Fruit fly (Drosophila melanogaster) whole organism, embryonic: ENCODE results near the gene Dbp73D.

Experiments
- ATbp ChIP-seq: fragments of 200-800 bp; sonication (Bioruptor generic); optimal IDR thresholded peaks from 2 replicates; lab custom pipeline; 2017; ENCODE audit warnings: missing biosample characterization, mild to moderate bottlenecking, missing genetic modification characterization, missing genetic modification reagents
- Ada2b ChIP-seq: fragments of 200-800 bp; sonication (Bioruptor generic); IDR thresholded peaks from 2 replicates; pipeline ENCODE4 v1.3.6; 2022; ENCODE audit warnings: missing biosample characterization, missing genetic modification characterization
- Blimp-1 ChIP-seq: fragments of 200-800 bp; sonication (Bioruptor generic); optimal IDR thresholded peaks from 3 replicates; lab custom pipeline; 2018; ENCODE audit warnings: missing biosample characterization, missing genetic modification characterization, mild to moderate bottlenecking, moderate library complexity, missing genetic modification reagents
- CG10321 ChIP-seq: fragments of 200-800 bp; sonication (Bioruptor generic); IDR thresholded peaks from 2 replicates; pipeline ENCODE4 v1.3.6; 2022; ENCODE audit warnings: missing biosample characterization, missing genetic modification characterization
- CG12155 ChIP-seq: fragments of 200-800 bp; sonication (Bioruptor generic); optimal IDR thresholded peaks from 3 replicates; lab custom pipeline; 2016; ENCODE audit warnings: missing biosample characterization, missing genetic modification characterization
- CG12236 ChIP-seq: fragments of 200-800 bp; sonication (Bioruptor generic); optimal IDR thresholded peaks from 2 replicates; lab custom pipeline; 2016; ENCODE audit warnings: missing biosample characterization, missing genetic modification characterization
- CG12299 ChIP-seq: fragments of 200-800 bp; sonication (Bioruptor generic); optimal IDR thresholded peaks from 2 replicates; lab custom pipeline; 2018; ENCODE audit warnings: missing biosample characterization, mild to moderate bottlenecking, missing genetic modification characterization
- CG15073 ChIP-seq: fragments of 200-800 bp; sonication (Bioruptor generic); optimal IDR thresholded peaks from 2 replicates; lab custom pipeline; 2016; ENCODE audit warnings: missing biosample characterization, missing genetic modification characterization
- CG17186 ChIP-seq: fragments of 200-800 bp; sonication (Bioruptor generic); optimal IDR thresholded peaks from 3 replicates; lab custom pipeline; 2017; ENCODE audit warnings: missing biosample characterization, missing genetic modification reagents, missing genetic modification characterization
- CG2202 ChIP-seq: fragments of 200-800 bp; sonication (Bioruptor generic); optimal IDR thresholded peaks from 2 replicates; lab custom pipeline; 2018; ENCODE audit warnings: missing biosample characterization, mild to moderate bottlenecking, missing genetic modification characterization
- CG2712 ChIP-seq: fragments of 200-800 bp; optimal IDR thresholded peaks from 3 replicates; lab custom pipeline; 2019; ENCODE audit warnings: missing biosample characterization, mild to moderate bottlenecking, missing genetic modification characterization, moderate library complexity
- CG2875 ChIP-seq: fragments of 200-800 bp; sonication (Bioruptor generic); optimal IDR thresholded peaks from 2 replicates; lab custom pipeline; 2017; ENCODE audit warnings: missing biosample characterization, mild to moderate bottlenecking, missing genetic modification characterization, missing genetic modification reagents
- CG33557 ChIP-seq: fragments of 200-800 bp; sonication (Bioruptor generic); optimal IDR thresholded peaks from 2 replicates; lab custom pipeline; 2019; ENCODE audit warnings: missing biosample characterization, mild to moderate bottlenecking, missing genetic modification characterization, moderate library complexity
- CG5180 ChIP-seq: fragments of 200-800 bp; sonication (Bioruptor generic); optimal IDR thresholded peaks from 3 replicates; lab custom pipeline; 2017; ENCODE audit warnings: missing biosample characterization, missing genetic modification characterization, mild to moderate bottlenecking, moderate library complexity, missing genetic modification reagents
- CG7556 ChIP-seq: fragments of 200-800 bp; sonication (Bioruptor generic); optimal IDR thresholded peaks from 2 replicates; lab custom pipeline; 2017; ENCODE audit warnings: missing biosample characterization, mild to moderate bottlenecking, missing genetic modification characterization
- CG7839 ChIP-seq: fragments of 200-800 bp; sonication (Bioruptor generic); optimal IDR thresholded peaks from 3 replicates; lab custom pipeline; 2018; ENCODE audit warnings: missing biosample characterization, mild to moderate bottlenecking, missing genetic modification characterization, moderate library complexity
- CG8359 ChIP-seq: fragments of 200-800 bp; sonication (Bioruptor generic); optimal IDR thresholded peaks from 2 replicates; lab custom pipeline; 2017; ENCODE audit warnings: missing biosample characterization, mild to moderate bottlenecking, missing genetic modification characterization, borderline replicate concordance
- CG8944 ChIP-seq: fragments of 200-800 bp; sonication (Bioruptor generic); optimal IDR thresholded peaks from 3 replicates; lab custom pipeline; 2016; ENCODE audit warnings: missing biosample characterization, missing genetic modification characterization
- CG9817 ChIP-seq: fragments of 200-800 bp; sonication (Bioruptor generic); optimal IDR thresholded peaks from 2 replicates; lab custom pipeline; 2018; ENCODE audit warnings: missing biosample characterization, mild to moderate bottlenecking, missing genetic modification characterization, moderate library complexity
- CG9932 ChIP-seq: fragments of 200-800 bp; sonication (Bioruptor generic); IDR thresholded peaks from 2 replicates; pipeline ENCODE4 v1.3.6; 2022; ENCODE audit warnings: missing biosample characterization, missing genetic modification characterization
- Deaf1 ChIP-seq: fragments of 200-800 bp; optimal IDR thresholded peaks from 3 replicates; lab custom pipeline; 2019; ENCODE audit warnings: missing biosample characterization, mild to moderate bottlenecking, missing genetic modification characterization, moderate library complexity
- Doc2 ChIP-seq: fragments of 200-800 bp; sonication (Bioruptor generic); IDR thresholded peaks from 2 replicates; pipeline ENCODE4 v1.3.6; 2022; ENCODE audit warnings: missing biosample characterization, missing genetic modification characterization
- Fer2 ChIP-seq: fragments of 200-800 bp; sonication (Bioruptor generic); optimal IDR thresholded peaks from 2 replicates; lab custom pipeline; 2018; ENCODE audit warnings: missing biosample characterization, mild to moderate bottlenecking, missing genetic modification characterization, moderate library complexity
- MTF-1 ChIP-seq: fragments of 200-800 bp; sonication (Bioruptor generic); optimal IDR thresholded peaks from 2 replicates; lab custom pipeline; 2018; ENCODE audit warnings: missing biosample characterization, mild to moderate bottlenecking, missing genetic modification characterization, borderline replicate concordance
- Meics ChIP-seq: fragments of 200-800 bp; sonication (Bioruptor generic); optimal IDR thresholded peaks from 2 replicates; lab custom pipeline; 2017; ENCODE audit warnings: missing biosample characterization, mild to moderate bottlenecking, missing genetic modification characterization
- Nf-YA ChIP-seq: fragments of 200-800 bp; sonication (Bioruptor generic); IDR thresholded peaks from 2 replicates; pipeline ENCODE4 v1.3.6; 2022; ENCODE audit warnings: missing biosample characterization, missing genetic modification characterization
- Scr ChIP-seq: fragments of 200-800 bp; sonication (Bioruptor generic); IDR thresholded peaks from 2 replicates; pipeline ENCODE4 v1.3.6; 2022; ENCODE audit warnings: missing biosample characterization, missing genetic modification characterization; ENCODE audit not compliant: partially characterized antibody
- abd-A ChIP-seq: fragments of 200-800 bp; sonication (Bioruptor generic); optimal IDR thresholded peaks from 3 replicates; lab custom pipeline; 2019; ENCODE audit warnings: missing biosample characterization, mild to moderate bottlenecking, missing genetic modification characterization, moderate library complexity
- ara ChIP-seq: fragments of 200-800 bp; sonication (Bioruptor generic); IDR thresholded peaks from 2 replicates; pipeline ENCODE4 v1.3.6; 2022; ENCODE audit warnings: missing biosample characterization, missing genetic modification characterization
- ase ChIP-seq: fragments of 200-800 bp; sonication (Bioruptor generic); IDR thresholded peaks from 3 replicates; pipeline ENCODE4 v1.3.6; 2022; ENCODE audit warnings: missing biosample characterization, missing genetic modification characterization
- btn ChIP-seq: fragments of 200-800 bp; sonication (Bioruptor generic); optimal IDR thresholded peaks from 2 replicates; lab custom pipeline; 2016; ENCODE audit warnings: missing biosample characterization, missing genetic modification characterization
- chn ChIP-seq: fragments of 200-800 bp; sonication (Bioruptor generic); optimal IDR thresholded peaks from 2 replicates; lab custom pipeline; 2016; ENCODE audit warnings: missing biosample characterization, missing genetic modification characterization
- crol ChIP-seq: fragments of 200-800 bp; sonication (Bioruptor generic); IDR thresholded peaks from 2 replicates; pipeline ENCODE4 v1.3.6; 2022; ENCODE audit warnings: missing biosample characterization, missing genetic modification characterization
- eve ChIP-seq, 2 experiments: fragments of >200 bp; optimal IDR thresholded peaks; 2 replicates each; lab custom pipeline; 2017; ENCODE audit warnings: missing biosample characterization in 2 of 2, missing genetic modification characterization in 2 of 2
- ftz-f1 ChIP-seq: fragments of 200-800 bp; sonication (Bioruptor generic); optimal IDR thresholded peaks from 2 replicates; lab custom pipeline; 2016; ENCODE audit warnings: missing biosample characterization, missing genetic modification characterization
- gro ChIP-seq: fragments of 200-800 bp; sonication (Bioruptor generic); optimal IDR thresholded peaks from 2 replicates; lab custom pipeline; 2016; ENCODE audit warnings: missing biosample characterization, missing genetic modification characterization
- hbn ChIP-seq: fragments of 200-800 bp; sonication (Bioruptor generic); IDR thresholded peaks from 2 replicates; pipeline ENCODE4 v1.3.6; 2022; ENCODE audit warnings: missing biosample characterization, missing genetic modification characterization; ENCODE audit not compliant: partially characterized antibody
- knrl ChIP-seq: fragments of 200-800 bp; sonication (Bioruptor generic); IDR thresholded peaks from 3 replicates; pipeline ENCODE4 v1.3.6; 2022; ENCODE audit warnings: missing biosample characterization, missing genetic modification characterization; ENCODE audit not compliant: partially characterized antibody
- lab ChIP-seq: fragments of 200-800 bp; sonication (Bioruptor generic); optimal IDR thresholded peaks from 3 replicates; lab custom pipeline; 2017; ENCODE audit warnings: missing biosample characterization, missing genetic modification characterization, mild to moderate bottlenecking, moderate library complexity, missing genetic modification reagents
- mam ChIP-seq: fragments of 200-800 bp; sonication (Bioruptor generic); optimal IDR thresholded peaks from 3 replicates; lab custom pipeline; 2016; ENCODE audit warnings: missing biosample characterization, missing genetic modification characterization
- odd ChIP-seq: fragments of 200-800 bp; sonication (Bioruptor generic); optimal IDR thresholded peaks from 2 replicates; lab custom pipeline; 2017; ENCODE audit warnings: missing biosample characterization, mild to moderate bottlenecking, missing genetic modification characterization
- repo ChIP-seq: fragments of 200-800 bp; sonication (Bioruptor generic); optimal IDR thresholded peaks from 2 replicates; lab custom pipeline; 2016; ENCODE audit warnings: missing biosample characterization, missing genetic modification characterization
- rib ChIP-seq: fragments of 200-800 bp; sonication (Bioruptor generic); IDR thresholded peaks from 2 replicates; pipeline ENCODE4 v1.3.6; 2022; ENCODE audit warnings: missing biosample characterization, missing genetic modification characterization
- seq ChIP-seq: fragments of 200-800 bp; sonication (Bioruptor generic); IDR thresholded peaks from 2 replicates; pipeline ENCODE4 v1.3.6; 2022; ENCODE audit warnings: missing biosample characterization, missing genetic modification characterization
- sug ChIP-seq: fragments of 200-800 bp; optimal IDR thresholded peaks from 2 replicates; lab custom pipeline; 2019; ENCODE audit warnings: missing biosample characterization, mild to moderate bottlenecking, missing genetic modification characterization, moderate library complexity
- tin ChIP-seq: fragments of 200-800 bp; sonication (Bioruptor generic); optimal IDR thresholded peaks from 3 replicates; lab custom pipeline; 2016; ENCODE audit warnings: missing biosample characterization, missing genetic modification characterization
- tll ChIP-seq, 2 experiments: fragments of 200-800 bp in 1 of 2; fragments of >200 bp in 1 of 2; sonication (Bioruptor generic) in 1 of 2; optimal IDR thresholded peaks; 2 replicates each; lab custom pipeline; 2017 to 2019; ENCODE audit warnings: missing biosample characterization in 2 of 2, missing genetic modification characterization in 2 of 2, mild to moderate bottlenecking in 1 of 2, moderate library complexity in 1 of 2
- toy ChIP-seq: fragments of 200-800 bp; sonication (Bioruptor generic); IDR thresholded peaks from 2 replicates; pipeline ENCODE4 v1.3.6; 2022; ENCODE audit warnings: missing biosample characterization, missing genetic modification characterization
- vfl ChIP-seq: fragments of 200-800 bp; sonication (Bioruptor generic); optimal IDR thresholded peaks from 2 replicates; lab custom pipeline; 2016; ENCODE audit warnings: missing biosample characterization, missing genetic modification characterization
- z ChIP-seq: fragments of 200-800 bp; sonication (Bioruptor generic); IDR thresholded peaks from 3 replicates; pipeline ENCODE4 v1.3.6; 2022; ENCODE audit warnings: missing biosample characterization, missing genetic modification characterization

The Dbp73D gene

dm6 chr3L:16713446-16714192 lies 17.0 kb downstream of the Dbp73D start (continued):
- TF ChIP-seq abd-A (tag; lab: Kevin White, UChicago): no peak
- TF ChIP-seq rib (GFP tag; lab: Robert Waterston, UW): no peak
- TF ChIP-seq CG8359 (GFP tag; lab: Kevin White, UChicago): no peak
- no peak for TF ChIP-seq knrl (GFP tag; lab: Robert Waterston, UW)
- no peak for TF ChIP-seq CG2202
- TF ChIP-seq CG7556: no peak
- TF ChIP-seq chn (GFP tag; lab: Kevin White, UChicago): no peak
- TF ChIP-seq tll (GFP tag; optimal IDR thresholded peaks at IDR 0.05; lab: Kevin White, UChicago): no peak
- TF ChIP-seq gro (GFP tag; lab: Kevin White, UChicago): no peak
- TF ChIP-seq CG33557: no peak
- no peak for TF ChIP-seq CG17186 (GFP tag; lab: Kevin White, UChicago)
- no peak for TF ChIP-seq Fer2
- TF ChIP-seq repo (GFP tag; lab: Kevin White, UChicago): no peak
- no peak for TF ChIP-seq btn (GFP tag; lab: Kevin White, UChicago)
- TF ChIP-seq Doc2 (GFP tag; lab: Robert Waterston, UW): no peak
- TF ChIP-seq CG5180 (GFP tag; lab: Kevin White, UChicago): no peak
- TF ChIP-seq CG9817 (tag; lab: Kevin White, UChicago): no peak
- no peak for TF ChIP-seq CG12299 (tag; lab: Kevin White, UChicago)
- no peak for TF ChIP-seq ATbp
- no peak for TF ChIP-seq CG7839 (tag; lab: Kevin White, UChicago)
- TF ChIP-seq ara (GFP tag; lab: Robert Waterston, UW): no peak
- no peak for TF ChIP-seq Nf-YA (GFP tag; lab: Robert Waterston, UW)
- no peak for TF ChIP-seq MTF-1 (GFP tag; lab: Kevin White, UChicago)
- no peak for TF ChIP-seq odd
- TF ChIP-seq CG12155: no peak
- no peak for TF ChIP-seq toy
- TF ChIP-seq CG2875: no peak
- TF ChIP-seq tin (GFP tag; lab: Kevin White, UChicago): no peak
- no peak for TF ChIP-seq vfl (GFP tag; lab: Kevin White, UChicago)
- TF ChIP-seq CG12236 (GFP tag; lab: Kevin White, UChicago): no peak
- TF ChIP-seq mam (GFP tag; lab: Kevin White, UChicago): no peak
- TF ChIP-seq Scr: peak; percentile 60
- TF ChIP-seq lab (GFP tag; lab: Kevin White, UChicago): no peak
- no peak for TF ChIP-seq ase (GFP tag; lab: Robert Waterston, UW)
- peak; percentile 68 for TF ChIP-seq crol (GFP tag; lab: Robert Waterston, UW)
- TF ChIP-seq CG2712 (tag; lab: Kevin White, UChicago): no peak
- TF ChIP-seq CG8944 (GFP tag; lab: Kevin White, UChicago): no peak
- no peak for TF ChIP-seq ftz-f1
- TF ChIP-seq Blimp-1 (GFP tag; lab: Kevin White, UChicago): no peak
- no peak for TF ChIP-seq sug (tag; lab: Kevin White, UChicago)
- no peak for TF ChIP-seq Ada2b
- TF ChIP-seq Deaf1 (tag; lab: Kevin White, UChicago): no peak
- TF ChIP-seq CG15073 (GFP tag; lab: Kevin White, UChicago): no peak
- peak; percentile 45 for TF ChIP-seq hbn (GFP tag; lab: Robert Waterston, UW)
- TF ChIP-seq seq (GFP tag; lab: Robert Waterston, UW): no peak
- no peak for TF ChIP-seq CG10321
- TF ChIP-seq eve (GFP tag; optimal IDR thresholded peaks at IDR 0.05; lab: Kevin White, UChicago): no peak
- TF ChIP-seq Meics (GFP tag; lab: Kevin White, UChicago): peak; percentile 15
- no peak for TF ChIP-seq z (GFP tag; lab: Robert Waterston, UW)
- no peak; the same call in 1 of the 2 replicates for TF ChIP-seq CG9932 (GFP tag; lab: Robert Waterston, UW)
